Fruit fly (Drosophila melanogaster) whole organism, embryonic: ENCODE measurements around the gene CG2614.
A peak's percentile ranks its signal among the peaks of the same experiment; 100 is the strongest.

ENCODE experiments used
- Antp ChIP-seq: fragments of 200-800 bp; sonication (Bioruptor generic); optimal IDR thresholded peaks from 3 replicates; lab custom pipeline; 2016; ENCODE audit warnings: missing biosample characterization, missing genetic modification characterization
- Atf-2 ChIP-seq: fragments of 200-800 bp; sonication (Bioruptor generic); optimal IDR thresholded peaks from 2 replicates; lab custom pipeline; 2016; ENCODE audit warnings: missing biosample characterization, missing genetic modification characterization
- BtbVII ChIP-seq: fragments of 200-800 bp; sonication (Bioruptor generic); optimal IDR thresholded peaks from 3 replicates; lab custom pipeline; 2017; ENCODE audit warnings: missing biosample characterization, mild to moderate bottlenecking, missing genetic modification characterization
- CG10431 ChIP-seq: fragments of 200-800 bp; sonication (Bioruptor generic); optimal IDR thresholded peaks from 3 replicates; lab custom pipeline; 2018; ENCODE audit warnings: missing biosample characterization, mild to moderate bottlenecking, missing genetic modification characterization
- CG11247 ChIP-seq: fragments of 200-800 bp; sonication (Bioruptor generic); IDR thresholded peaks from 2 replicates; pipeline ENCODE4 v1.3.6; 2022; ENCODE audit warnings: missing biosample characterization, missing genetic modification characterization
- CG11456 ChIP-seq: fragments of 200-800 bp; sonication (Bioruptor generic); IDR thresholded peaks from 3 replicates; pipeline ENCODE4 v1.3.6; 2022; ENCODE audit warnings: missing biosample characterization, missing genetic modification characterization
- CG11695 ChIP-seq: fragments of 200-800 bp; sonication (Bioruptor generic); IDR thresholded peaks from 3 replicates; pipeline ENCODE4 v1.3.6; 2022; ENCODE audit warnings: missing biosample characterization, missing genetic modification characterization
- CG12769 ChIP-seq: fragments of 200-800 bp; sonication (Bioruptor generic); optimal IDR thresholded peaks from 2 replicates; lab custom pipeline; 2019; ENCODE audit warnings: missing biosample characterization, mild to moderate bottlenecking, missing genetic modification characterization, moderate library complexity
- CG13624 ChIP-seq: fragments of 200-800 bp; sonication (Bioruptor generic); optimal IDR thresholded peaks from 2 replicates; lab custom pipeline; 2016; ENCODE audit warnings: missing biosample characterization, missing genetic modification characterization
- CG15601 ChIP-seq: fragments of 200-800 bp; sonication (Bioruptor generic); optimal IDR thresholded peaks from 3 replicates; lab custom pipeline; 2019; ENCODE audit warnings: missing biosample characterization, mild to moderate bottlenecking, missing genetic modification characterization, moderate library complexity
- CG16815 ChIP-seq: fragments of 200-800 bp; sonication (Bioruptor generic); optimal IDR thresholded peaks from 3 replicates; lab custom pipeline; 2017; ENCODE audit warnings: missing biosample characterization, mild to moderate bottlenecking, missing genetic modification characterization
- CG17361 ChIP-seq: fragments of 200-800 bp; sonication (Bioruptor generic); IDR thresholded peaks from 3 replicates; pipeline ENCODE4 v1.3.6; 2022; ENCODE audit warnings: missing biosample characterization, missing genetic modification characterization
- CG17568 ChIP-seq: fragments of 200-800 bp; sonication (Bioruptor generic); optimal IDR thresholded peaks from 2 replicates; lab custom pipeline; 2018; ENCODE audit warnings: missing biosample characterization, mild to moderate bottlenecking, missing genetic modification characterization, moderate library complexity
- CG18262 ChIP-seq: fragments of 200-800 bp; optimal IDR thresholded peaks from 3 replicates; lab custom pipeline; 2019; ENCODE audit warnings: missing biosample characterization, mild to moderate bottlenecking, missing genetic modification characterization, moderate library complexity
- CG18599 ChIP-seq: fragments of 200-800 bp; sonication (Bioruptor generic); optimal IDR thresholded peaks from 3 replicates; lab custom pipeline; 2017; ENCODE audit warnings: missing biosample characterization, missing genetic modification characterization, mild to moderate bottlenecking, moderate library complexity, missing genetic modification reagents
- CG3163 ChIP-seq: fragments of 200-800 bp; sonication (Bioruptor generic); optimal IDR thresholded peaks from 3 replicates; lab custom pipeline; 2016; ENCODE audit warnings: missing biosample characterization, missing genetic modification characterization
- CG3726 ChIP-seq: fragments of 200-800 bp; sonication (Bioruptor generic); IDR thresholded peaks from 3 replicates; pipeline ENCODE4, ENCODE4 v1.3.6; 2022; ENCODE audit warnings: missing biosample characterization, missing genetic modification characterization
- CG3838 ChIP-seq: fragments of 200-800 bp; sonication (Bioruptor generic); optimal IDR thresholded peaks from 3 replicates; lab custom pipeline; 2016; ENCODE audit warnings: missing biosample characterization, missing genetic modification characterization
- CG6813 ChIP-seq: fragments of 200-800 bp; sonication (Bioruptor generic); optimal IDR thresholded peaks from 2 replicates; lab custom pipeline; 2017; ENCODE audit warnings: missing biosample characterization, missing genetic modification characterization, mild to moderate bottlenecking, moderate library complexity, missing genetic modification reagents
- CG7745 ChIP-seq: fragments of 200-800 bp; sonication (Bioruptor generic); optimal IDR thresholded peaks from 2 replicates; lab custom pipeline; 2018; ENCODE audit warnings: missing biosample characterization, mild to moderate bottlenecking, missing genetic modification characterization, moderate library complexity
- CoRest ChIP-seq: fragments of 200-800 bp; sonication (Bioruptor generic); optimal IDR thresholded peaks from 3 replicates; lab custom pipeline; 2018; ENCODE audit warnings: missing biosample characterization, mild to moderate bottlenecking, missing genetic modification characterization, moderate library complexity
- D19A ChIP-seq: fragments of 200-800 bp; optimal IDR thresholded peaks from 3 replicates; lab custom pipeline; 2019; ENCODE audit warnings: missing biosample characterization, mild to moderate bottlenecking, missing genetic modification characterization, moderate library complexity
- Dip2 ChIP-seq: fragments of 200-800 bp; sonication (Bioruptor generic); IDR thresholded peaks from 2 replicates; pipeline ENCODE4 v1.3.6; 2022; ENCODE audit warnings: missing biosample characterization, missing genetic modification characterization
- Dll ChIP-seq: fragments of 200-800 bp; sonication (Bioruptor generic); IDR thresholded peaks from 4 replicates; pipeline ENCODE4 v1.3.6; 2022; ENCODE audit warnings: missing biosample characterization, missing genetic modification characterization; ENCODE audit not compliant: partially characterized antibody
- Ets97D ChIP-seq: fragments of 200-800 bp; sonication (Bioruptor generic); optimal IDR thresholded peaks from 3 replicates; lab custom pipeline; 2016; ENCODE audit warnings: missing biosample characterization, missing genetic modification characterization
- Fer2 ChIP-seq: fragments of 200-800 bp; sonication (Bioruptor generic); optimal IDR thresholded peaks from 2 replicates; lab custom pipeline; 2018; ENCODE audit warnings: missing biosample characterization, mild to moderate bottlenecking, missing genetic modification characterization, moderate library complexity
- Fer3 ChIP-seq: fragments of 200-800 bp; sonication (Bioruptor generic); optimal IDR thresholded peaks from 2 replicates; lab custom pipeline; 2018; ENCODE audit warnings: missing biosample characterization, mild to moderate bottlenecking, missing genetic modification characterization, moderate library complexity
- H15 ChIP-seq: fragments of 200-800 bp; sonication (Bioruptor generic); IDR thresholded peaks from 3 replicates; pipeline ENCODE4 v1.3.6; 2022; ENCODE audit warnings: missing biosample characterization, missing genetic modification characterization
- H2.0 ChIP-seq: fragments of 200-800 bp; sonication (Bioruptor generic); IDR thresholded peaks from 2 replicates; pipeline ENCODE4 v1.3.6; 2022; ENCODE audit warnings: missing biosample characterization, missing genetic modification characterization
- Rfx ChIP-seq: fragments of 200-800 bp; sonication (Bioruptor generic); IDR thresholded peaks from 2 replicates; pipeline ENCODE4 v1.3.6; 2022; ENCODE audit warnings: missing biosample characterization, missing genetic modification characterization
- Spps ChIP-seq: fragments of 200-800 bp; sonication (Bioruptor generic); optimal IDR thresholded peaks from 2 replicates; lab custom pipeline; 2018; ENCODE audit warnings: missing biosample characterization, mild to moderate bottlenecking, missing genetic modification characterization
- Taf1 ChIP-seq: fragments of 200-800 bp; sonication (Bioruptor generic); IDR thresholded peaks from 2 replicates; pipeline ENCODE4 v1.3.6; 2022; ENCODE audit warnings: missing biosample characterization, missing genetic modification characterization
- Xbp1 ChIP-seq: fragments of 200-800 bp; sonication (Bioruptor generic); optimal IDR thresholded peaks from 3 replicates; lab custom pipeline; 2016; ENCODE audit warnings: missing biosample characterization, mild to moderate bottlenecking, missing genetic modification characterization
- aop ChIP-seq: fragments of 200-800 bp; sonication (Bioruptor generic); IDR thresholded peaks from 2 replicates; pipeline ENCODE4 v1.3.6; 2022; ENCODE audit warnings: missing biosample characterization, missing genetic modification characterization
- bbx ChIP-seq: fragments of 200-800 bp; sonication (Bioruptor generic); IDR thresholded peaks from 2 replicates; pipeline ENCODE4 v1.3.6; 2022; ENCODE audit warnings: missing biosample characterization, missing genetic modification characterization; ENCODE audit not compliant: partially characterized antibody
- caup ChIP-seq: fragments of 200-800 bp; sonication (Bioruptor generic); optimal IDR thresholded peaks from 3 replicates; lab custom pipeline; 2017; ENCODE audit warnings: missing biosample characterization, mild to moderate bottlenecking, missing genetic modification characterization, moderate library complexity; ENCODE audit not compliant: severe bottlenecking
- da ChIP-seq: fragments of 200-800 bp; sonication (Bioruptor generic); optimal IDR thresholded peaks from 2 replicates; lab custom pipeline; 2016; ENCODE audit warnings: missing biosample characterization, missing genetic modification characterization
- disco-r ChIP-seq: fragments of 200-800 bp; sonication (Bioruptor generic); optimal IDR thresholded peaks from 2 replicates; lab custom pipeline; 2016; ENCODE audit warnings: missing biosample characterization, missing genetic modification characterization
- fd96Cb ChIP-seq: fragments of 200-800 bp; sonication (Bioruptor generic); optimal IDR thresholded peaks from 2 replicates; lab custom pipeline; 2018; ENCODE audit warnings: missing biosample characterization, mild to moderate bottlenecking, missing genetic modification characterization, moderate library complexity
- grn ChIP-seq: fragments of 200-800 bp; sonication (Bioruptor generic); optimal IDR thresholded peaks from 3 replicates; lab custom pipeline; 2017; ENCODE audit warnings: missing biosample characterization, missing genetic modification characterization
- h ChIP-seq: fragments of >200 bp; optimal IDR thresholded peaks from 2 replicates; lab custom pipeline; 2017
- hb ChIP-seq: fragments of 200-800 bp; sonication (Bioruptor generic); IDR thresholded peaks from 3 replicates; pipeline ENCODE4 v1.3.6; 2022; ENCODE audit warnings: missing biosample characterization, missing genetic modification characterization; ENCODE audit not compliant: partially characterized antibody
- knrl ChIP-seq: fragments of 200-800 bp; sonication (Bioruptor generic); IDR thresholded peaks from 3 replicates; pipeline ENCODE4 v1.3.6; 2022; ENCODE audit warnings: missing biosample characterization, missing genetic modification characterization; ENCODE audit not compliant: partially characterized antibody
- mam ChIP-seq: fragments of 200-800 bp; sonication (Bioruptor generic); optimal IDR thresholded peaks from 3 replicates; lab custom pipeline; 2016; ENCODE audit warnings: missing biosample characterization, missing genetic modification characterization
- nerfin-1 ChIP-seq: fragments of 200-800 bp; sonication (Bioruptor generic); optimal IDR thresholded peaks from 3 replicates; lab custom pipeline; 2019; ENCODE audit warnings: missing biosample characterization, mild to moderate bottlenecking, missing genetic modification characterization, moderate library complexity
- onecut ChIP-seq: fragments of 200-800 bp; sonication (Bioruptor generic); IDR thresholded peaks from 2 replicates; pipeline ENCODE4 v1.3.6; 2022; ENCODE audit warnings: missing biosample characterization, missing genetic modification characterization
- prd ChIP-seq, 3 experiments: fragments of >200 bp in 2 of 3; fragments of 200-800 bp in 1 of 3; sonication (Bioruptor generic) in 1 of 3; optimal IDR thresholded peaks in 2 of 3; IDR thresholded peaks in 1 of 3; 2 replicates in 2 of 3; 3 replicates in 1 of 3; pipeline versions ENCODE4 v1.3.6 to Lab custom; 2017 to 2022; ENCODE audit warnings: missing biosample characterization in 1 of 3, missing genetic modification characterization in 1 of 3
- sc ChIP-seq, 3 experiments: fragments of >200 bp in 2 of 3; fragments of 200-800 bp in 1 of 3; sonication (Bioruptor generic) in 1 of 3; optimal IDR thresholded peaks; 2 replicates in 2 of 3; 3 replicates in 1 of 3; lab custom pipeline; 2017; ENCODE audit warnings: mild to moderate bottlenecking in 1 of 3, missing biosample characterization in 1 of 3, missing genetic modification characterization in 1 of 3, missing genetic modification reagents in 1 of 3
- so ChIP-seq: fragments of 200-800 bp; sonication (Bioruptor generic); IDR thresholded peaks from 3 replicates; pipeline ENCODE4 v1.3.6; 2022; ENCODE audit warnings: missing biosample characterization, missing genetic modification characterization
- tio ChIP-seq: fragments of 200-800 bp; sonication (Bioruptor generic); optimal IDR thresholded peaks from 2 replicates; lab custom pipeline; 2017; ENCODE audit warnings: missing biosample characterization, missing genetic modification characterization, inconsistent platforms
- ttk ChIP-seq: fragments of 200-800 bp; sonication (Bioruptor generic); IDR thresholded peaks from 2 replicates; pipeline ENCODE4 v2.1.2; 2022; ENCODE audit warnings: missing biosample characterization, missing genetic modification characterization

CG2614 gene

DNA sequence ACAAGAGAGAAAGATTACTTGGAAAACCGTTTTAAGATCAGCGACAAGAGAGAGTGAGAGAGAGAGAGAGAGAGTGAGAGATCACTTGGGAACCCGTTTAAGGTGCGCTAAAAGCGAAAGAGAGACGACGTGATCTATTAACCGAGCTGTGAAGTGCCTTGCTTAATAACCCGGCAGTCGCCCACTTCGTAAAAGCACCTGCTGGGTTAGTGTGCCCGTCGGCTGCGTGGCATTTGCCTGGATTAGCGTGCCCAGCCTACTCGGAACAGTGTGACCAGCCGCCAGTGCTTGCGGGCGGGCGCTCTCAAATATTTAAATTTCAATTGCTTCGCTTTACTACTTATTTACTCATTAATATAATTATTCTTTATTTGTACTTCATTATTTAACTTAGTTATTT lies 17.8 kb upstream of the CG2614 start:
- TF ChIP-seq grn (no peak), Xbp1 (GFP tag; lab: Kevin White, UChicago) (no peak), CG10431 (GFP tag; lab: Kevin White, UChicago) (no peak), CG3163 (GFP tag; lab: Kevin White, UChicago) (no peak), CG3726 (GFP tag; lab: Robert Waterston, UW) (no peak), nerfin-1 (no peak), knrl (GFP tag; lab: Robert Waterston, UW) (peak; percentile 60), caup (GFP tag; lab: Kevin White, UChicago) (no peak), disco-r (GFP tag; lab: Kevin White, UChicago) (no peak), so (GFP tag; lab: Robert Waterston, UW) (no peak), sc (optimal IDR thresholded peaks at IDR 0.05; lab: Kevin White, UChicago) (no peak), sc (GFP tag; optimal IDR thresholded peaks at IDR 0.05; lab: Kevin White, UChicago) (peak; percentile 25), Fer3 (tag; lab: Kevin White, UChicago) (no peak), CG17361 (GFP tag; lab: Robert Waterston, UW) (peak; percentile 38; the same call in 1 of the 3 replicates), CG18599 (GFP tag; lab: Kevin White, UChicago) (no peak), Dll (GFP tag; lab: Robert Waterston, UW) (0 out of 4 replicates have a peak, but pooled peaks have one; percentile 38), fd96Cb (tag; lab: Kevin White, UChicago) (no peak), onecut (GFP tag; lab: Robert Waterston, UW) (no peak), Taf1 (no peak), D19A (tag; lab: Kevin White, UChicago) (peak; percentile 6), CG16815 (GFP tag; lab: Kevin White, UChicago) (no peak), CoRest (tag; lab: Kevin White, UChicago) (peak; percentile 54), CG12769 (tag; lab: Kevin White, UChicago) (peak; percentile 67), mam (GFP tag; lab: Kevin White, UChicago) (no peak), CG7745 (no peak), Ets97D (peak; percentile 66), BtbVII (GFP tag; lab: Kevin White, UChicago) (no peak), Atf-2 (GFP tag; lab: Kevin White, UChicago) (no peak), CG3838 (GFP tag; lab: Kevin White, UChicago) (no peak), hb (no peak), Dip2 (GFP tag; lab: Robert Waterston, UW) (no peak), bbx (GFP tag; lab: Robert Waterston, UW) (peak; percentile 49), CG15601 (peak; percentile 10), Rfx (GFP tag; lab: Robert Waterston, UW) (no peak), CG18262 (no peak), Antp (GFP tag; lab: Kevin White, UChicago) (no peak), CG11695 (GFP tag; lab: Robert Waterston, UW) (no peak), CG17568 (no peak), CG6813 (GFP tag; lab: Kevin White, UChicago) (no peak), CG13624 (GFP tag; lab: Kevin White, UChicago) (no peak), tio (no peak), aop (GFP tag; lab: Robert Waterston, UW) (no peak), ttk (GFP tag; lab: Robert Waterston, UW) (no peak), h (no peak), CG11247 (GFP tag; lab: Robert Waterston, UW) (no peak), H2.0 (GFP tag; lab: Robert Waterston, UW) (no peak), H15 (GFP tag; lab: Robert Waterston, UW) (no peak), CG11456 (no peak), Spps (no peak), da (GFP tag; lab: Kevin White, UChicago) (no peak), Fer2 (tag; lab: Kevin White, UChicago) (no peak), prd (optimal IDR thresholded peaks at IDR 0.05; lab: Kevin White, UChicago) (no peak), prd (GFP tag; IDR thresholded peaks at IDR 0.05; lab: Robert Waterston, UW) (no peak)
